Fruit fly (Drosophila melanogaster) whole organism, prepupa: Measurements from ENCODE around the gene Gdap1.

Experiments
- CG10631 ChIP-seq: fragments of 200-800 bp; sonication (Bioruptor generic); optimal IDR thresholded peaks from 2 replicates; lab custom pipeline; 2016; ENCODE audit warnings: missing biosample characterization, missing genetic modification characterization
- CG10669 ChIP-seq: fragments of 200-800 bp; sonication (Bioruptor generic); optimal IDR thresholded peaks from 3 replicates; lab custom pipeline; 2018; ENCODE audit warnings: missing biosample characterization, mild to moderate bottlenecking, missing genetic modification characterization, moderate library complexity
- CG11294 ChIP-seq: fragments of 200-800 bp; sonication (Bioruptor generic); IDR thresholded peaks from 2 replicates; pipeline ENCODE4 v1.3.6; 2022; ENCODE audit warnings: missing biosample characterization, missing genetic modification characterization
- CG11762 ChIP-seq: fragments of 200-800 bp; sonication (Bioruptor generic); optimal IDR thresholded peaks from 3 replicates; lab custom pipeline; 2016; ENCODE audit warnings: missing biosample characterization, missing genetic modification characterization; ENCODE audit not compliant: insufficient read depth
- CG11902 ChIP-seq: fragments of 200-800 bp; sonication (Bioruptor generic); optimal IDR thresholded peaks from 3 replicates; lab custom pipeline; 2016; ENCODE audit warnings: missing biosample characterization, missing genetic modification characterization
- CG15336 ChIP-seq: fragments of 200-800 bp; sonication (Bioruptor generic); IDR thresholded peaks from 2 replicates; pipeline ENCODE4 v1.3.6; 2022; ENCODE audit warnings: missing biosample characterization, missing genetic modification characterization
- CG1621 ChIP-seq: fragments of 200-800 bp; sonication (Bioruptor generic); optimal IDR thresholded peaks from 3 replicates; lab custom pipeline; 2018; ENCODE audit warnings: missing biosample characterization, mild to moderate bottlenecking, missing genetic modification characterization
- CG16779 ChIP-seq: fragments of 200-800 bp; sonication (Bioruptor generic); optimal IDR thresholded peaks from 3 replicates; lab custom pipeline; 2017; ENCODE audit warnings: missing biosample characterization, mild to moderate bottlenecking, missing genetic modification characterization
- CG3032 ChIP-seq: fragments of 200-800 bp; optimal IDR thresholded peaks from 2 replicates; lab custom pipeline; 2019; ENCODE audit warnings: missing biosample characterization, mild to moderate bottlenecking, missing genetic modification characterization, moderate library complexity
- CG31627 ChIP-seq: fragments of 200-800 bp; sonication (Bioruptor generic); optimal IDR thresholded peaks from 3 replicates; lab custom pipeline; 2016; ENCODE audit warnings: missing biosample characterization, missing genetic modification characterization
- CG32006 ChIP-seq: fragments of 200-800 bp; sonication (Bioruptor generic); optimal IDR thresholded peaks from 3 replicates; lab custom pipeline; 2017; ENCODE audit warnings: missing biosample characterization, mild to moderate bottlenecking, missing genetic modification characterization
- CG3919 ChIP-seq: fragments of 200-800 bp; sonication (Bioruptor generic); optimal IDR thresholded peaks from 3 replicates; lab custom pipeline; 2016; ENCODE audit warnings: missing biosample characterization, missing genetic modification characterization
- CG4318 ChIP-seq: fragments of 200-800 bp; sonication (Bioruptor generic); optimal IDR thresholded peaks from 3 replicates; lab custom pipeline; 2017; ENCODE audit warnings: missing biosample characterization, mild to moderate bottlenecking, missing genetic modification characterization
- CG6163 ChIP-seq: fragments of 200-800 bp; sonication (Bioruptor generic); IDR thresholded peaks from 3 replicates; pipeline ENCODE4 v1.3.6; 2022; ENCODE audit warnings: missing biosample characterization, missing genetic modification characterization
- CG6276 ChIP-seq: fragments of 200-800 bp; sonication (Bioruptor generic); optimal IDR thresholded peaks from 2 replicates; lab custom pipeline; 2017; ENCODE audit warnings: missing biosample characterization, mild to moderate bottlenecking, missing genetic modification characterization
- CG6792 ChIP-seq: fragments of 200-800 bp; sonication (Bioruptor generic); optimal IDR thresholded peaks from 3 replicates; lab custom pipeline; 2016; ENCODE audit warnings: missing biosample characterization, missing genetic modification characterization
- CG6808 ChIP-seq: fragments of 200-800 bp; sonication (Bioruptor generic); optimal IDR thresholded peaks from 3 replicates; lab custom pipeline; 2017; ENCODE audit warnings: missing biosample characterization, missing genetic modification characterization, mild to moderate bottlenecking, moderate library complexity, missing genetic modification reagents
- CG6854 ChIP-seq: fragments of 200-800 bp; sonication (Bioruptor generic); optimal IDR thresholded peaks from 2 replicates; lab custom pipeline; 2017; ENCODE audit warnings: missing biosample characterization, mild to moderate bottlenecking, missing genetic modification characterization
- CG7368 ChIP-seq: fragments of 200-800 bp; sonication (Bioruptor generic); optimal IDR thresholded peaks from 3 replicates; lab custom pipeline; 2016; ENCODE audit warnings: missing biosample characterization, missing genetic modification characterization
- CG8119 ChIP-seq: fragments of 200-800 bp; sonication (Bioruptor generic); IDR thresholded peaks from 3 replicates; pipeline ENCODE4 v1.3.6; 2022; ENCODE audit warnings: missing biosample characterization, missing genetic modification characterization
- CG9139 ChIP-seq: fragments of 200-800 bp; sonication (Bioruptor generic); optimal IDR thresholded peaks from 3 replicates; lab custom pipeline; 2017; ENCODE audit warnings: missing biosample characterization, mild to moderate bottlenecking, missing genetic modification characterization
- Eip75B ChIP-seq: fragments of 200-800 bp; sonication (Bioruptor generic); optimal IDR thresholded peaks from 3 replicates; lab custom pipeline; 2016; ENCODE audit warnings: missing biosample characterization, missing genetic modification characterization
- Eip78C ChIP-seq: fragments of 200-800 bp; sonication (Bioruptor generic); peaks from one replicate; lab custom pipeline; 2016; ENCODE audit warnings: missing biosample characterization, missing genetic modification characterization
- Eip93F ChIP-seq: fragments of 200-800 bp; sonication (Bioruptor generic); optimal IDR thresholded peaks from 2 replicates; lab custom pipeline; 2016; ENCODE audit warnings: missing biosample characterization, mild to moderate bottlenecking, missing genetic modification characterization
- Ets21C ChIP-seq: fragments of 200-800 bp; sonication (Bioruptor generic); optimal IDR thresholded peaks from 3 replicates; lab custom pipeline; 2016; ENCODE audit warnings: missing biosample characterization, missing genetic modification characterization
- Ets96B ChIP-seq: fragments of 200-800 bp; optimal IDR thresholded peaks from 2 replicates; lab custom pipeline; 2019; ENCODE audit warnings: missing biosample characterization, mild to moderate bottlenecking, missing genetic modification characterization, moderate library complexity
- Gug ChIP-seq: fragments of 200-800 bp; sonication (Bioruptor generic); IDR thresholded peaks from 2 replicates; pipeline ENCODE4 v1.3.6; 2022; ENCODE audit warnings: missing biosample characterization, missing genetic modification characterization
- Hr38 ChIP-seq: sonication (Bioruptor generic); optimal IDR thresholded peaks from 2 replicates; lab custom pipeline; 2016; ENCODE audit warnings: missing biosample characterization, missing genetic modification characterization
- Hr39 ChIP-seq: fragments of 200-800 bp; sonication (Bioruptor generic); optimal IDR thresholded peaks from 2 replicates; lab custom pipeline; 2016; ENCODE audit warnings: missing biosample characterization, missing genetic modification characterization
- Hr4 ChIP-seq: fragments of 200-800 bp; sonication (Bioruptor generic); optimal IDR thresholded peaks from 3 replicates; lab custom pipeline; 2016; ENCODE audit warnings: missing biosample characterization, missing genetic modification characterization
- Met ChIP-seq: fragments of 200-800 bp; sonication (Bioruptor generic); optimal IDR thresholded peaks from 3 replicates; lab custom pipeline; 2016; ENCODE audit warnings: missing biosample characterization, missing genetic modification characterization
- OdsH ChIP-seq: fragments of 200-800 bp; sonication (Bioruptor generic); optimal IDR thresholded peaks from 3 replicates; lab custom pipeline; 2016; ENCODE audit warnings: missing biosample characterization, missing genetic modification characterization
- Smox ChIP-seq: fragments of 200-800 bp; sonication (Bioruptor generic); optimal IDR thresholded peaks from 3 replicates; lab custom pipeline; 2016; ENCODE audit warnings: missing biosample characterization, missing genetic modification characterization
- Sox14 ChIP-seq: fragments of 200-800 bp; sonication (Bioruptor generic); optimal IDR thresholded peaks from 3 replicates; lab custom pipeline; 2016; ENCODE audit warnings: missing biosample characterization, missing genetic modification characterization
- Sox15 ChIP-seq: fragments of 200-800 bp; sonication (Bioruptor generic); optimal IDR thresholded peaks from 3 replicates; lab custom pipeline; 2016; ENCODE audit warnings: missing biosample characterization, missing genetic modification characterization
- acj6 ChIP-seq: fragments of 200-800 bp; sonication (Bioruptor generic); optimal IDR thresholded peaks from 3 replicates; lab custom pipeline; 2016; ENCODE audit warnings: missing biosample characterization, missing genetic modification characterization
- cyc ChIP-seq: fragments of 200-800 bp; sonication (Bioruptor generic); optimal IDR thresholded peaks from 3 replicates; lab custom pipeline; 2016; ENCODE audit warnings: missing biosample characterization, missing genetic modification characterization
- dsx ChIP-seq: fragments of 200-800 bp; optimal IDR thresholded peaks from 3 replicates; lab custom pipeline; 2019; ENCODE audit warnings: missing biosample characterization, mild to moderate bottlenecking, missing genetic modification characterization, moderate library complexity; ENCODE audit not compliant: poor library complexity, severe bottlenecking
- eg ChIP-seq: fragments of 200-800 bp; sonication (Bioruptor generic); IDR thresholded peaks from 3 replicates; pipeline ENCODE4 v1.3.6; 2022; ENCODE audit warnings: missing biosample characterization, missing genetic modification characterization
- esn ChIP-seq: fragments of 200-800 bp; sonication (Bioruptor generic); optimal IDR thresholded peaks from 2 replicates; lab custom pipeline; 2016; ENCODE audit warnings: missing biosample characterization, mild to moderate bottlenecking, missing genetic modification characterization, moderate library complexity
- fd59A ChIP-seq: fragments of 200-800 bp; sonication (Bioruptor generic); optimal IDR thresholded peaks from 2 replicates; lab custom pipeline; 2017; ENCODE audit warnings: missing biosample characterization, mild to moderate bottlenecking, missing genetic modification characterization, missing genetic modification reagents
- fkh ChIP-seq: fragments of 200-800 bp; sonication (Bioruptor generic); optimal IDR thresholded peaks from 3 replicates; lab custom pipeline; 2017; ENCODE audit warnings: missing biosample characterization, mild to moderate bottlenecking, missing genetic modification characterization, moderate library complexity
- lz ChIP-seq: fragments of 200-800 bp; sonication (Bioruptor generic); optimal IDR thresholded peaks from 3 replicates; lab custom pipeline; 2016; ENCODE audit warnings: missing biosample characterization, missing genetic modification characterization
- net ChIP-seq: fragments of 200-800 bp; sonication (Bioruptor generic); optimal IDR thresholded peaks from 3 replicates; lab custom pipeline; 2016; ENCODE audit warnings: missing biosample characterization, missing genetic modification characterization
- pdm3 ChIP-seq: fragments of 200-800 bp; sonication (Bioruptor generic); optimal IDR thresholded peaks from 3 replicates; lab custom pipeline; 2016; ENCODE audit warnings: missing biosample characterization, missing genetic modification characterization
- salr ChIP-seq, 2 experiments: fragments of 200-800 bp; sonication (Bioruptor generic); optimal IDR thresholded peaks; 3 replicates each; lab custom pipeline; 2016 to 2018; ENCODE audit warnings: missing biosample characterization in 2 of 2, missing genetic modification characterization in 2 of 2, mild to moderate bottlenecking in 1 of 2
- ss ChIP-seq, 2 experiments: fragments of 200-800 bp; sonication (Bioruptor generic); optimal IDR thresholded peaks; 2 replicates in 1 of 2; 3 replicates in 1 of 2; lab custom pipeline; 2017 to 2018; ENCODE audit warnings: mild to moderate bottlenecking in 2 of 2, missing biosample characterization in 2 of 2, missing genetic modification characterization in 2 of 2, moderate library complexity in 1 of 2
- svp ChIP-seq: fragments of 200-800 bp; sonication (Bioruptor generic); peaks from one replicate; lab custom pipeline; 2016; ENCODE audit warnings: missing biosample characterization, missing genetic modification characterization
- topi ChIP-seq: fragments of 200-800 bp; sonication (Bioruptor generic); optimal IDR thresholded peaks from 3 replicates; lab custom pipeline; 2016; ENCODE audit warnings: missing biosample characterization, missing genetic modification characterization
- vri ChIP-seq: fragments of 200-800 bp; sonication (Bioruptor generic); optimal IDR thresholded peaks from 3 replicates; lab custom pipeline; 2016; ENCODE audit warnings: missing biosample characterization, mild to moderate bottlenecking, missing genetic modification characterization

Gdap1 gene

dm6 chr3L:5127609-5128008 is 14.1 kb upstream of the Gdap1 start (continued):
- TF ChIP-seq CG7368 (GFP tag; lab: Kevin White, UChicago), result no peak
- TF ChIP-seq fd59A (GFP tag; lab: Kevin White, UChicago), result no peak
- TF ChIP-seq salr (GFP tag; optimal IDR thresholded peaks at IDR 0.05; lab: Kevin White, UChicago), result no peak
- no peak for TF ChIP-seq Ets21C (GFP tag; lab: Kevin White, UChicago)
- TF ChIP-seq, all 60 proteins: peak for 5

dm6 chr3L:5128214-5128613 is 13.5 kb upstream of the Gdap1 start:
- peak; percentile 51 for TF ChIP-seq dsx (GFP tag; lab: Kevin White, UChicago)
- TF ChIP-seq fkh, result no peak
- TF ChIP-seq vri (GFP tag; lab: Kevin White, UChicago), result no peak
- peak; percentile 17 for TF ChIP-seq CG6808 (GFP tag; lab: Kevin White, UChicago)
- peak; percentile 51 for TF ChIP-seq CG10669
- peak; percentile 61 for TF ChIP-seq OdsH
- TF ChIP-seq cyc (GFP tag; lab: Kevin White, UChicago), result no peak
- peak; percentile 43 for TF ChIP-seq CG1621 (tag; lab: Kevin White, UChicago)
- TF ChIP-seq CG10631 (GFP tag; lab: Kevin White, UChicago), result peak; percentile 77
- peak in 1 of 2 experiments; percentile 43 for TF ChIP-seq ss (GFP tag; optimal IDR thresholded peaks at IDR 0.05; lab: Kevin White, UChicago)
- no peak for TF ChIP-seq Smox (GFP tag; lab: Kevin White, UChicago)
- TF ChIP-seq CG15336 (GFP tag; lab: Robert Waterston, UW), result peak; percentile 57; the same call in 1 of the 2 replicates
- TF ChIP-seq CG4318 (GFP tag; lab: Kevin White, UChicago), result no peak
- TF ChIP-seq CG11294 (GFP tag; lab: Robert Waterston, UW), result peak; percentile 22; the same call in 1 of the 2 replicates
- peak; percentile 1 for TF ChIP-seq Sox14
- TF ChIP-seq CG3919 (GFP tag; lab: Kevin White, UChicago), result peak; percentile 56
- peak; percentile 51 for TF ChIP-seq esn
- TF ChIP-seq CG3032 (tag; lab: Kevin White, UChicago), result peak; percentile 66
- TF ChIP-seq Eip93F (GFP tag; lab: Kevin White, UChicago), result no peak
- TF ChIP-seq lz (GFP tag; lab: Kevin White, UChicago), result peak; percentile 1
- TF ChIP-seq net (GFP tag; lab: Kevin White, UChicago), result peak; percentile 38
- no peak for TF ChIP-seq Hr39
- TF ChIP-seq CG7368 (GFP tag; lab: Kevin White, UChicago), result peak; percentile 31
- TF ChIP-seq svp (GFP tag; lab: Kevin White, UChicago), result peak; percentile 53
- peak; percentile 58 for TF ChIP-seq Eip75B (GFP tag; lab: Kevin White, UChicago)
- peak; percentile 26; the same call in 1 of the 2 replicates for TF ChIP-seq Gug
- no peak for TF ChIP-seq Hr38
- TF ChIP-seq eg (GFP tag; lab: Robert Waterston, UW), result peak; percentile 45; the same call in 2 of the 3 replicates
- no peak for TF ChIP-seq CG11902
- peak; percentile 20 for TF ChIP-seq CG11762 (GFP tag; lab: Kevin White, UChicago)
- peak; percentile 63 for TF ChIP-seq acj6
- TF ChIP-seq salr (GFP tag; optimal IDR thresholded peaks at IDR 0.05; lab: Kevin White, UChicago), result no peak
- peak; percentile 23 for TF ChIP-seq pdm3 (GFP tag; lab: Kevin White, UChicago)
- TF ChIP-seq Hr4 (GFP tag; lab: Kevin White, UChicago), result peak; percentile 35
- peak; percentile 2 for TF ChIP-seq CG16779 (tag; lab: Kevin White, UChicago)
- peak; percentile 51; the same call in 1 of the 3 replicates for TF ChIP-seq CG6163
- TF ChIP-seq Eip78C (GFP tag; lab: Kevin White, UChicago), result peak; percentile 67
- peak; percentile 23 for TF ChIP-seq topi (GFP tag; lab: Kevin White, UChicago)
- TF ChIP-seq CG31627 (GFP tag; lab: Kevin White, UChicago), result no peak
- peak; percentile 53 for TF ChIP-seq CG6792 (GFP tag; lab: Kevin White, UChicago)
- TF ChIP-seq CG9139, result no peak
- no peak for TF ChIP-seq CG6276 (GFP tag; lab: Kevin White, UChicago)
- peak; percentile 2 for TF ChIP-seq Sox15
- TF ChIP-seq CG6854, result no peak
- TF ChIP-seq Ets96B (tag; lab: Kevin White, UChicago), result peak; percentile 16
- TF ChIP-seq Met (GFP tag; lab: Kevin White, UChicago), result peak; percentile 33
- TF ChIP-seq CG32006 (GFP tag; lab: Kevin White, UChicago), result peak; percentile 83
- TF ChIP-seq CG8119 (GFP tag; lab: Robert Waterston, UW), result peak; percentile 74
